Worm (Caenorhabditis elegans): Measurements from ENCODE around the gene Y116F11A.1.

DNA sequence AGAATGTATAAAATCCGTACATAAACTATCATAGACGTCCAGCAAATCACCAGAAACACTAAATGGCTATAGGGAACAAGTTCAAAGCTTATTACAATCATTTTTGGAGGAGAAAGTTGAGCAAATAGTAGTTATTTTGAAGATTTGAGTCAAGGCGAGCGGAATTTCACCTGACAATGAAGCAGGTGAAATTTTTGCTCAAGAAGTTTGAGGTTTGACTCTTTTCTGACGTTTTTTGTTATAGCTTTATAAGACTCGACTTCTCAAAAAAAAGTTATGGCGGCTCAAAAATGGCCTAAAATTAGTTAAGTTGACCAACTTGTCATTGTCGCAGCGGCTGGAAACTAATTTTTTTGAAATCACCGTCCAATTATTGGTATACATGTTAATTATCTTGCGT is 21.5 kb upstream of the Y116F11A.1 start, which contains the start of gene srv-3:
- no peak for TF ChIP-seq sox-4 (tag; optimal IDR thresholded peaks at IDR 0.05)
- TF ChIP-seq pha-2 (tag; optimal IDR thresholded peaks at IDR 0.05): no peak
- TF ChIP-seq pqm-1 (tag; optimal IDR thresholded peaks at IDR 0.05): no peak
- TF ChIP-seq dve-1 (tag; optimal IDR thresholded peaks at IDR 0.05): no peak
- no peak for TF ChIP-seq pha-4 (tag; optimal IDR thresholded peaks at IDR 0.05)
- TF ChIP-seq pag-3 (tag; optimal IDR thresholded peaks at IDR 0.05; ENCODE audit: borderline replicate concordance): no peak
- TF ChIP-seq sdc-2 (tag; optimal IDR thresholded peaks at IDR 0.05): no peak
- TF ChIP-seq ceh-22 (tag; optimal IDR thresholded peaks at IDR 0.05): no peak
- no peak for TF ChIP-seq lin-11 (tag; optimal IDR thresholded peaks at IDR 0.05)
- no peak for TF ChIP-seq tbx-7 (tag; optimal IDR thresholded peaks at IDR 0.05)
- no peak for TF ChIP-seq unc-55 (GFP tag; optimal IDR thresholded peaks at IDR 0.05)
- no peak for TF ChIP-seq sox-2 (GFP tag; IDR thresholded peaks at IDR 0.05)
- TF ChIP-seq mec-3 (tag; optimal IDR thresholded peaks at IDR 0.05; ENCODE audit: borderline replicate concordance): no peak
- no peak for TF ChIP-seq elt-4 (tag; optimal IDR thresholded peaks at IDR 0.05)

All from whole organism, late embryonic.